Worm (Caenorhabditis elegans) whole organism, L2 larva: Measurements from ENCODE around the gene mrpl-1.

Source experiments
- F13H6.1 ChIP-seq: sonication (generic microtip); optimal IDR thresholded peaks from 2 replicates; lab custom pipeline; 2016; ENCODE audit warnings: missing genetic modification characterization, missing compliant biosample characterization
- Y55F3AM.14 ChIP-seq: fragments of 200-800 bp; sonication (Bioruptor generic); optimal IDR thresholded peaks from 2 replicates; lab custom pipeline; 2018; ENCODE audit warnings: mild to moderate bottlenecking, missing genetic modification characterization, missing compliant biosample characterization
- ZK546.5 ChIP-seq: sonication (generic microtip); optimal IDR thresholded peaks from 2 replicates; lab custom pipeline; 2017; ENCODE audit warnings: missing biosample characterization, missing genetic modification characterization
- alr-1 ChIP-seq: fragments of 150-350 bp; optimal IDR thresholded peaks from 2 replicates; lab custom pipeline; 2014; ENCODE audit warnings: missing biosample characterization, missing genetic modification characterization
- aly-2 ChIP-seq: fragments of 150-350 bp; optimal IDR thresholded peaks from 2 replicates; lab custom pipeline; 2014; ENCODE audit warnings: missing biosample characterization, missing genetic modification characterization
- ama-1 ChIP-seq: fragments of 150-350 bp; optimal IDR thresholded peaks from 2 replicates; lab custom pipeline; 2018; ENCODE audit warnings: inconsistent platforms
- blmp-1 ChIP-seq: sonication (generic microtip); optimal IDR thresholded peaks from 2 replicates; lab custom pipeline; 2017; ENCODE audit warnings: missing genetic modification characterization, mild to moderate bottlenecking, missing compliant biosample characterization, antibody characterized with exemption, moderate library complexity; ENCODE audit not compliant: insufficient read depth
- ceh-16 ChIP-seq: fragments of 150-350 bp; optimal IDR thresholded peaks from 2 replicates; lab custom pipeline; 2014; ENCODE audit warnings: missing biosample characterization, missing genetic modification characterization
- ceh-82 ChIP-seq: fragments of 150-350 bp; optimal IDR thresholded peaks from 2 replicates; lab custom pipeline; 2014; ENCODE audit warnings: missing biosample characterization, missing genetic modification characterization
- crh-2 ChIP-seq: sonication (generic microtip); optimal IDR thresholded peaks from 2 replicates; lab custom pipeline; 2017; ENCODE audit warnings: missing biosample characterization, missing genetic modification characterization
- dmd-4 ChIP-seq: sonication (generic microtip); optimal IDR thresholded peaks from 2 replicates; lab custom pipeline; 2017; ENCODE audit warnings: missing biosample characterization, missing genetic modification characterization
- elt-1 ChIP-seq: fragments of 150-350 bp; optimal IDR thresholded peaks from 2 replicates; lab custom pipeline; 2014; ENCODE audit warnings: missing biosample characterization, missing genetic modification characterization
- elt-3 ChIP-seq: sonication (generic microtip); optimal IDR thresholded peaks from 2 replicates; lab custom pipeline; 2017; ENCODE audit warnings: missing biosample characterization, missing genetic modification characterization
- fos-1 ChIP-seq: fragments of 150-350 bp; optimal IDR thresholded peaks from 2 replicates; lab custom pipeline; 2014; ENCODE audit warnings: missing biosample characterization, missing genetic modification characterization
- gmeb-1 ChIP-seq: fragments of 150-350 bp; optimal IDR thresholded peaks from 2 replicates; lab custom pipeline; 2014; ENCODE audit warnings: missing biosample characterization, missing genetic modification characterization
- lin-11 ChIP-seq: fragments of 150-350 bp; sonication (generic microtip); optimal IDR thresholded peaks from 2 replicates; lab custom pipeline; 2014; ENCODE audit warnings: missing biosample characterization, missing genetic modification characterization, inconsistent platforms, mixed read lengths
- lin-13 ChIP-seq: fragments of 150-350 bp; optimal IDR thresholded peaks from 2 replicates; lab custom pipeline; 2014; ENCODE audit warnings: missing biosample characterization, missing genetic modification reagents, missing genetic modification characterization
- lin-39 ChIP-seq: fragments of 150-350 bp; optimal IDR thresholded peaks from 2 replicates; lab custom pipeline; 2014; ENCODE audit warnings: missing biosample characterization, missing genetic modification reagents, missing genetic modification characterization
- lsy-2 ChIP-seq, 2 experiments: fragments of 150-350 bp in 1 of 2; sonication (generic microtip) in 1 of 2; optimal IDR thresholded peaks; 2 replicates each; lab custom pipeline; 2014 to 2017; ENCODE audit warnings: missing biosample characterization in 2 of 2, missing genetic modification characterization in 2 of 2
- mab-5 ChIP-seq: fragments of 150-350 bp; optimal IDR thresholded peaks from 2 replicates; lab custom pipeline; 2014; ENCODE audit warnings: missing biosample characterization, missing genetic modification characterization
- mbf-1 ChIP-seq: sonication (generic microtip); optimal IDR thresholded peaks from 2 replicates; lab custom pipeline; 2017; ENCODE audit warnings: missing biosample characterization, missing genetic modification characterization
- mdl-1 ChIP-seq, 2 experiments: fragments of 150-350 bp in 1 of 2; sonication (generic microtip) in 1 of 2; optimal IDR thresholded peaks; 2 replicates each; lab custom pipeline; 2017; ENCODE audit warnings: missing biosample characterization in 2 of 2, missing genetic modification characterization in 2 of 2
- nhr-10 ChIP-seq: sonication (generic microtip); optimal IDR thresholded peaks from 2 replicates; lab custom pipeline; 2017; ENCODE audit warnings: missing biosample characterization, missing genetic modification characterization
- nhr-11 ChIP-seq: fragments of 150-350 bp; optimal IDR thresholded peaks from 2 replicates; lab custom pipeline; 2014; ENCODE audit warnings: missing biosample characterization, missing genetic modification characterization
- nhr-12 ChIP-seq: fragments of 150-350 bp; optimal IDR thresholded peaks from 2 replicates; lab custom pipeline; 2014; ENCODE audit warnings: missing biosample characterization, missing genetic modification characterization
- nhr-129 ChIP-seq: fragments of 150-350 bp; optimal IDR thresholded peaks from 2 replicates; lab custom pipeline; 2014; ENCODE audit warnings: missing biosample characterization, missing genetic modification characterization
- nhr-23 ChIP-seq: fragments of 150-350 bp; optimal IDR thresholded peaks from 2 replicates; lab custom pipeline; 2014; ENCODE audit warnings: missing biosample characterization, missing genetic modification reagents, missing genetic modification characterization
- nhr-25 ChIP-seq: fragments of 150-350 bp; sonication (generic microtip); optimal IDR thresholded peaks from 3 replicates; lab custom pipeline; 2014; ENCODE audit warnings: missing biosample characterization, missing genetic modification characterization
- nhr-6 ChIP-seq: fragments of 150-350 bp; optimal IDR thresholded peaks from 2 replicates; lab custom pipeline; 2014; ENCODE audit warnings: missing biosample characterization, missing genetic modification characterization
- nhr-77 ChIP-seq: fragments of 150-350 bp; optimal IDR thresholded peaks from 2 replicates; lab custom pipeline; 2014; ENCODE audit warnings: missing biosample characterization, missing genetic modification characterization
- peb-1 ChIP-seq: fragments of 150-350 bp; optimal IDR thresholded peaks from 2 replicates; lab custom pipeline; 2014; ENCODE audit warnings: missing biosample characterization, missing genetic modification characterization
- skn-1 ChIP-seq: sonication (generic microtip); optimal IDR thresholded peaks from 2 replicates; lab custom pipeline; 2017; ENCODE audit warnings: missing biosample characterization, missing genetic modification characterization
- sma-3 ChIP-seq: sonication (generic microtip); optimal IDR thresholded peaks from 2 replicates; lab custom pipeline; 2016; ENCODE audit warnings: missing genetic modification reagents, missing genetic modification characterization, missing compliant biosample characterization
- sma-9 ChIP-seq, 2 experiments: fragments of 150-350 bp in 1 of 2; sonication (generic microtip) in 1 of 2; optimal IDR thresholded peaks; 2 replicates each; lab custom pipeline; 2014 to 2016; ENCODE audit warnings: missing genetic modification characterization in 2 of 2, mild to moderate bottlenecking in 1 of 2, missing biosample characterization in 1 of 2, missing compliant biosample characterization in 1 of 2, missing genetic modification reagents in 1 of 2, moderate library complexity in 1 of 2
- snpc-4 ChIP-seq: fragments of 150-350 bp; optimal IDR thresholded peaks from 2 replicates; lab custom pipeline; 2014; ENCODE audit warnings: missing biosample characterization, missing genetic modification characterization
- unc-55 ChIP-seq: fragments of 150-350 bp; sonication (generic microtip); optimal IDR thresholded peaks from 3 replicates; lab custom pipeline; 2014; ENCODE audit warnings: missing biosample characterization, missing genetic modification reagents, missing genetic modification characterization
- unc-62 ChIP-seq: fragments of 150-350 bp; optimal IDR thresholded peaks from 2 replicates; lab custom pipeline; 2014; ENCODE audit warnings: missing biosample characterization, missing genetic modification reagents, missing genetic modification characterization
- zag-1 ChIP-seq: fragments of 150-350 bp; optimal IDR thresholded peaks from 2 replicates; lab custom pipeline; 2014; ENCODE audit warnings: missing biosample characterization, missing genetic modification characterization
- ztf-1 ChIP-seq: fragments of 200-800 bp; sonication (Bioruptor generic); conservative IDR thresholded peaks from 2 replicates; pipeline ENCODE4 v1.3.6; 2022; ENCODE audit warnings: missing genetic modification characterization, missing compliant biosample characterization
- ztf-11 ChIP-seq: sonication (generic microtip); optimal IDR thresholded peaks from 2 replicates; lab custom pipeline; 2017; ENCODE audit warnings: missing biosample characterization, missing genetic modification characterization

Gene mrpl-1

DNA sequence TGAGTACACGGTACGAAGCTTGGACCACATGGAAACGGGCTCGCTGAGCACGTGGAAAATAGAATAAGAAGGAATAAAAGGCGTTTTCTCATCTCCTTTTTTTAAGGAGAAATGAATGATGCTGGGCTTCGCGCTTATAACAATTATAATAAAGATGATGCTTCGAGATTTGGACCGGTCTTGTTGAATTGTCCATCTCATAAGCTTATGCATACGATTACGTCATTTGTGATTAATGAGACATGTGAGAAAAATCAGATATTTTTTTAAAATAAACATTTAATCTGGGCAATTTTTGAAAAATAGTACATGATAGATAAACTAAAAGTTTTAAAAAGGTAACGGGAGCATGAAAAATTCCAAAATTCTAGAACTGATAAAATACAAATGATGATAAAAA, 47.7 kb upstream of the mrpl-1 start, which contains the start of gene C46A5.4:
TSS of gene C46A5.4 (minus strand) at position 101 of the 400 bp plus-strand sequence.
- TF ChIP-seq lin-13 (GFP tag; lab: Kevin White, UChicago) = no peak
- no peak for TF ChIP-seq nhr-129 (tag; lab: Kevin White, UChicago)
- TF ChIP-seq nhr-6 (tag; lab: Kevin White, UChicago) = no peak
- no peak for TF ChIP-seq ZK546.5 (tag; lab: Kevin White, UChicago)
- no peak for TF ChIP-seq peb-1 (tag; lab: Kevin White, UChicago)
- TF ChIP-seq nhr-25 (tag; lab: Kevin White, UChicago) = no peak
- no peak for TF ChIP-seq nhr-77 (tag; lab: Kevin White, UChicago)
- TF ChIP-seq Y55F3AM.14 (GFP tag; lab: Kevin White, UChicago) = no peak
- no peak for TF ChIP-seq dmd-4 (tag; lab: Kevin White, UChicago)
- no peak for TF ChIP-seq elt-1 (tag; lab: Kevin White, UChicago)
- TF ChIP-seq crh-2 (tag; lab: Kevin White, UChicago) = no peak
- TF ChIP-seq ztf-11 (tag; lab: Kevin White, UChicago) = no peak
- TF ChIP-seq ceh-16 (tag; lab: Kevin White, UChicago) = no peak
- no peak for TF ChIP-seq nhr-10
- TF ChIP-seq mdl-1 (tag; optimal IDR thresholded peaks at IDR 0.05; lab: Kevin White, UChicago) = no peak
- TF ChIP-seq lin-39 (tag; lab: Kevin White, UChicago) = no peak
- TF ChIP-seq zag-1 (tag; lab: Kevin White, UChicago) = no peak
- TF ChIP-seq elt-3 (tag; lab: Kevin White, UChicago) = no peak
- no peak for TF ChIP-seq sma-9 (GFP tag; optimal IDR thresholded peaks at IDR 0.05; lab: Kevin White, UChicago)
- TF ChIP-seq sma-9 (tag; optimal IDR thresholded peaks at IDR 0.05; lab: Kevin White, UChicago) = no peak

DNA sequence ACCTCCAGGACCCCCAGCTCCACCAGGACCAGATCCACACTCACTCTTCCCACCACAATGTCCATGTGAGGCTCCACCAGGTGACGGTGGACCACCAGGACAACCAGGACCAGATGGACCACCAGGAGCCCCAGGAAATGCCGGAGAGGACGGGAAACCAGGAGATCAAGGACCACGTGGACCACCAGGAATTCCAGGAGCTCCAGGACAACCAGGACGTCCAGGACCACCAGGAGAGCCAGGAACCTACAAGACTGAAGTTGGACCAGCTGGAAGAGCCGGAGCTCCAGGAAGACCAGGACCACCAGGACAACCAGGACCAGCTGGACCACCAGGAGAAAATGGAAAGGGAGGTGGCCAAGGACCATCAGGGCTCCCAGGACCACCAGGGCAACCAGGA, 44.6 kb upstream of the mrpl-1 start:
- TF ChIP-seq elt-1 (tag; lab: Kevin White, UChicago) = no peak
- no peak for TF ChIP-seq nhr-23 (tag; lab: Kevin White, UChicago)
- TF ChIP-seq sma-3 = no peak
- no peak for TF ChIP-seq nhr-10
- no peak for TF ChIP-seq fos-1 (tag; lab: Kevin White, UChicago)
- TF ChIP-seq ztf-1 = no peak
- no peak for TF ChIP-seq skn-1 (tag; lab: Kevin White, UChicago)
- TF ChIP-seq ama-1 = no peak
- no peak for TF ChIP-seq nhr-25 (tag; lab: Kevin White, UChicago)
- TF ChIP-seq alr-1 (tag; lab: Kevin White, UChicago) = no peak
- TF ChIP-seq F13H6.1 = no peak
- no peak for TF ChIP-seq blmp-1 (tag; lab: Kevin White, UChicago)
- no peak for TF ChIP-seq mbf-1 (tag; lab: Kevin White, UChicago)
- TF ChIP-seq lsy-2 (tag; optimal IDR thresholded peaks at IDR 0.05; lab: Kevin White, UChicago) = no peak
- no peak for TF ChIP-seq ztf-11 (tag; lab: Kevin White, UChicago)
- no peak for TF ChIP-seq elt-3 (tag; lab: Kevin White, UChicago)
- no peak for TF ChIP-seq mab-5 (tag; lab: Kevin White, UChicago)
- no peak for TF ChIP-seq unc-62 (GFP tag; lab: Kevin White, UChicago)
- TF ChIP-seq lin-13 (GFP tag; lab: Kevin White, UChicago) = no peak
- TF ChIP-seq lin-11 (tag; lab: Kevin White, UChicago) = no peak

DNA sequence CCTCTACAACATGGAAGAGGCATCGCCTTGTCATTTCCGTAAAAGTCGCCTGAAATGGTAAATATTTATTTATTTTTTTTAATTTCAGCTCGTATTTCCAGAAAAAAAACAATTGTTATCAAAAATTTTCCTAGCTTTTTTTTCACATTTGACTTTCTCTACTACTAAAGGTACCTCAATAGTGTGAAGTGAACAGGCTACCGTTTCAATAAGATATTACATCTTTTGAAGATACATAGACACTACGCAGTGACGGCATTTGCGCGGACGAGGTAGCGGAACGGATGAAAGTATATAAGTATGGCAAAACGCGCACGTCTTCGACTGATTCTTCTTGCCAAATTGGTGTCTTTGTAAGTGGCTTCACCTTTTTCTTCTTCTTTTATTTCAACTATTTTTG, 43.6 kb upstream of the mrpl-1 start, which contains the start of gene col-14:
TSS of gene col-14 (plus strand) at position 301 of the 400 bp plus-strand sequence.
- TF ChIP-seq ZK546.5 (tag; lab: Kevin White, UChicago) = no peak
- TF ChIP-seq nhr-6 (tag; lab: Kevin White, UChicago) = no peak
- no peak for TF ChIP-seq nhr-10
- TF ChIP-seq snpc-4 (tag; lab: Kevin White, UChicago) = no peak
- no peak for TF ChIP-seq gmeb-1
- no peak for TF ChIP-seq lin-11 (tag; lab: Kevin White, UChicago)
- TF ChIP-seq lin-39 (tag; lab: Kevin White, UChicago) = no peak
- TF ChIP-seq nhr-25 (tag; lab: Kevin White, UChicago) = no peak
- no peak for TF ChIP-seq nhr-129 (tag; lab: Kevin White, UChicago)
- no peak for TF ChIP-seq zag-1 (tag; lab: Kevin White, UChicago)

DNA sequence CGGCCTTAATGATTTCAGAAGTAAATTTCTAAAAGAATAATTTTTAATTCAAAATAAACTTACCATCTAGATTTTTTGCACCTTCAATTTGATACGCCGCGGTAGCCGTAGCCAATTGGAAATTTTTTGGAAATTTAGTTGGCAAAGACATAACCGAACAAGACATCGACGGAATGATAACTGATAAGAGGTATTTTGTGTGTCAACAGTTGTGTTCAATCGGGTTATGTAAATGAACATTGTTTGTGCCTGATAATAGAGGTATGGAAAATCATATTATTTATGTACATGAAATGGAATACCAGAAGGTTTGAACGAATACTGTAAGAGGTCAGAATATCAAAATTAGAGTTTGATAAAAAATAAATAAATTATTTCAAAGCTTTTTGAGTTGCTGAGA, 38.3 kb upstream of the mrpl-1 start, which contains the start of gene klo-1:
TSS of gene klo-1 (minus strand) at position 388 of the 400 bp plus-strand sequence.
- TF ChIP-seq F13H6.1 = no peak
- no peak for TF ChIP-seq lin-11 (tag; lab: Kevin White, UChicago)
- TF ChIP-seq sma-9 (GFP tag; optimal IDR thresholded peaks at IDR 0.05; lab: Kevin White, UChicago) = peak; percentile 38
- TF ChIP-seq sma-9 (tag; optimal IDR thresholded peaks at IDR 0.05; lab: Kevin White, UChicago) = no peak
- no peak for TF ChIP-seq lsy-2 (tag; optimal IDR thresholded peaks at IDR 0.05; lab: Kevin White, UChicago)
- no peak for TF ChIP-seq nhr-6 (tag; lab: Kevin White, UChicago)
- no peak for TF ChIP-seq dmd-4 (tag; lab: Kevin White, UChicago)
- TF ChIP-seq unc-55 (GFP tag; lab: Kevin White, UChicago) = no peak
- TF ChIP-seq nhr-129 (tag; lab: Kevin White, UChicago) = no peak
- peak; percentile 54 for TF ChIP-seq crh-2 (tag; lab: Kevin White, UChicago)
- no peak for TF ChIP-seq elt-1 (tag; lab: Kevin White, UChicago)
- TF ChIP-seq ceh-82 (tag; lab: Kevin White, UChicago) = no peak
- no peak for TF ChIP-seq alr-1 (tag; lab: Kevin White, UChicago)
- TF ChIP-seq fos-1 (tag; lab: Kevin White, UChicago) = peak; percentile 83
- no peak for TF ChIP-seq lin-13 (GFP tag; lab: Kevin White, UChicago)
- no peak for TF ChIP-seq nhr-12 (tag; lab: Kevin White, UChicago)
- TF ChIP-seq sma-3 = no peak
- TF ChIP-seq mab-5 (tag; lab: Kevin White, UChicago) = no peak
- no peak for TF ChIP-seq aly-2
- no peak for TF ChIP-seq nhr-11 (tag; lab: Kevin White, UChicago)
- TF ChIP-seq peb-1 (tag; lab: Kevin White, UChicago) = no peak
- TF ChIP-seq, all 48 proteins: peak for 3
